Worm (Caenorhabditis elegans) whole organism, young adult: ENCODE results near the gene rev-3.
A peak's percentile ranks its signal among the peaks of the same experiment; 100 is the strongest.

Experiments
- B0035.1 ChIP-seq: sonication (generic microtip); optimal IDR thresholded peaks from 2 replicates; lab custom pipeline; 2016; ENCODE audit warnings: missing genetic modification characterization, mild to moderate bottlenecking, missing compliant biosample characterization, missing genotype, missing genetic modification reagents
- him-1 ChIP-seq: sonication (generic microtip); optimal IDR thresholded peaks from 2 replicates; lab custom pipeline; 2016; ENCODE audit warnings: missing genotype, missing genetic modification reagents, missing genetic modification characterization, missing compliant biosample characterization
- pha-4 ChIP-seq: fragments of 150-350 bp; sonication (generic microtip); optimal IDR thresholded peaks from 2 replicates; lab custom pipeline; 2014; ENCODE audit warnings: missing biosample characterization, missing genetic modification reagents, missing genetic modification characterization
- unc-62 ChIP-seq: fragments of 150-350 bp; optimal IDR thresholded peaks from 2 replicates; lab custom pipeline; 2014; ENCODE audit warnings: missing biosample characterization, missing genetic modification reagents, missing genetic modification characterization

DNA sequence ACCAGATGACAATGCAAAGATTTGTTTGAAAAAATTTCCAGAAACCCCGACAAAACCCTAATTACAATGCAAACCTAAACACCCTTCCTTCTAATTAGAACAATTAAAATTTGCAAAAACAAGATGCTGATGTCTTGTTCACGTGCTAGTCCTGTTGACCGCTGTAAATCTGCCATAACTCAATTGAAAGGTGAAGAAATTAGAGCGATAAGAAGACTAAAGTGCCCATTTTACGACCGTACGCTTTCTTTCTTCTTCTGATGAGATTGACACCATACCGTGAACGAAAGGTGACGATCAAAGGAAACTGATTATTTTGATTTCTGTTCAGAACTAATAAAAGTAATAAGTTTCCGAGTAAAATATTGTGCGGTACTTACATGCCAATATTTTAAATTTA lies 23.1 kb upstream of the rev-3 start:
- TF ChIP-seq unc-62 (GFP tag; lab: Kevin White, UChicago) = peak; percentile 6
- TF ChIP-seq pha-4 (tag; lab: Kevin White, UChicago) = no peak
- no peak for TF ChIP-seq B0035.1 (tag; lab: Kevin White, UChicago)
- TF ChIP-seq him-1 (tag; lab: Kevin White, UChicago) = no peak
